Worm (Caenorhabditis elegans) whole organism, L2 larva: ENCODE measurements around the gene C24A3.1.

ENCODE experiments used
- C34F6.9 ChIP-seq: fragments of 150-350 bp; optimal IDR thresholded peaks from 2 replicates; lab custom pipeline; 2014; ENCODE audit warnings: missing biosample characterization, missing genetic modification characterization
- F13H6.1 ChIP-seq: sonication (generic microtip); optimal IDR thresholded peaks from 2 replicates; lab custom pipeline; 2016; ENCODE audit warnings: missing genetic modification characterization, missing compliant biosample characterization
- R02D3.7 ChIP-seq: fragments of 150-350 bp; optimal IDR thresholded peaks from 2 replicates; lab custom pipeline; 2014; ENCODE audit warnings: missing biosample characterization, missing genetic modification characterization
- Y55F3AM.14 ChIP-seq: fragments of 200-800 bp; sonication (Bioruptor generic); optimal IDR thresholded peaks from 2 replicates; lab custom pipeline; 2018; ENCODE audit warnings: mild to moderate bottlenecking, missing genetic modification characterization, missing compliant biosample characterization
- ZK546.5 ChIP-seq: sonication (generic microtip); optimal IDR thresholded peaks from 2 replicates; lab custom pipeline; 2017; ENCODE audit warnings: missing biosample characterization, missing genetic modification characterization
- alr-1 ChIP-seq: fragments of 150-350 bp; optimal IDR thresholded peaks from 2 replicates; lab custom pipeline; 2014; ENCODE audit warnings: missing biosample characterization, missing genetic modification characterization
- aly-2 ChIP-seq: fragments of 150-350 bp; optimal IDR thresholded peaks from 2 replicates; lab custom pipeline; 2014; ENCODE audit warnings: missing biosample characterization, missing genetic modification characterization
- blmp-1 ChIP-seq: sonication (generic microtip); optimal IDR thresholded peaks from 2 replicates; lab custom pipeline; 2017; ENCODE audit warnings: missing genetic modification characterization, mild to moderate bottlenecking, missing compliant biosample characterization, antibody characterized with exemption, moderate library complexity; ENCODE audit not compliant: insufficient read depth
- ceh-16 ChIP-seq: fragments of 150-350 bp; optimal IDR thresholded peaks from 2 replicates; lab custom pipeline; 2014; ENCODE audit warnings: missing biosample characterization, missing genetic modification characterization
- ceh-82 ChIP-seq: fragments of 150-350 bp; optimal IDR thresholded peaks from 2 replicates; lab custom pipeline; 2014; ENCODE audit warnings: missing biosample characterization, missing genetic modification characterization
- crh-2 ChIP-seq: sonication (generic microtip); optimal IDR thresholded peaks from 2 replicates; lab custom pipeline; 2017; ENCODE audit warnings: missing biosample characterization, missing genetic modification characterization
- dmd-4 ChIP-seq: sonication (generic microtip); optimal IDR thresholded peaks from 2 replicates; lab custom pipeline; 2017; ENCODE audit warnings: missing biosample characterization, missing genetic modification characterization
- egl-27 ChIP-seq: sonication (generic microtip); optimal IDR thresholded peaks from 3 replicates; lab custom pipeline; 2017; ENCODE audit warnings: missing biosample characterization, missing genetic modification reagents, missing genetic modification characterization
- gmeb-1 ChIP-seq: fragments of 150-350 bp; optimal IDR thresholded peaks from 2 replicates; lab custom pipeline; 2014; ENCODE audit warnings: missing biosample characterization, missing genetic modification characterization
- lin-11 ChIP-seq: fragments of 150-350 bp; sonication (generic microtip); optimal IDR thresholded peaks from 2 replicates; lab custom pipeline; 2014; ENCODE audit warnings: missing biosample characterization, missing genetic modification characterization, inconsistent platforms, mixed read lengths
- lin-13 ChIP-seq: fragments of 150-350 bp; optimal IDR thresholded peaks from 2 replicates; lab custom pipeline; 2014; ENCODE audit warnings: missing biosample characterization, missing genetic modification reagents, missing genetic modification characterization
- lin-39 ChIP-seq: fragments of 150-350 bp; optimal IDR thresholded peaks from 2 replicates; lab custom pipeline; 2014; ENCODE audit warnings: missing biosample characterization, missing genetic modification reagents, missing genetic modification characterization
- lsy-2 ChIP-seq, 2 experiments: fragments of 150-350 bp in 1 of 2; sonication (generic microtip) in 1 of 2; optimal IDR thresholded peaks; 2 replicates each; lab custom pipeline; 2014 to 2017; ENCODE audit warnings: missing biosample characterization in 2 of 2, missing genetic modification characterization in 2 of 2
- mab-5 ChIP-seq: fragments of 150-350 bp; optimal IDR thresholded peaks from 2 replicates; lab custom pipeline; 2014; ENCODE audit warnings: missing biosample characterization, missing genetic modification characterization
- mdl-1 ChIP-seq, 2 experiments: fragments of 150-350 bp in 1 of 2; sonication (generic microtip) in 1 of 2; optimal IDR thresholded peaks; 2 replicates each; lab custom pipeline; 2017; ENCODE audit warnings: missing biosample characterization in 2 of 2, missing genetic modification characterization in 2 of 2
- nhr-10 ChIP-seq: sonication (generic microtip); optimal IDR thresholded peaks from 2 replicates; lab custom pipeline; 2017; ENCODE audit warnings: missing biosample characterization, missing genetic modification characterization
- nhr-12 ChIP-seq: fragments of 150-350 bp; optimal IDR thresholded peaks from 2 replicates; lab custom pipeline; 2014; ENCODE audit warnings: missing biosample characterization, missing genetic modification characterization
- nhr-129 ChIP-seq: fragments of 150-350 bp; optimal IDR thresholded peaks from 2 replicates; lab custom pipeline; 2014; ENCODE audit warnings: missing biosample characterization, missing genetic modification characterization
- nhr-23 ChIP-seq: fragments of 150-350 bp; optimal IDR thresholded peaks from 2 replicates; lab custom pipeline; 2014; ENCODE audit warnings: missing biosample characterization, missing genetic modification reagents, missing genetic modification characterization
- nhr-237 ChIP-seq: fragments of 150-350 bp; optimal IDR thresholded peaks from 2 replicates; lab custom pipeline; 2014; ENCODE audit warnings: missing biosample characterization, missing genetic modification characterization
- nhr-25 ChIP-seq: fragments of 150-350 bp; sonication (generic microtip); optimal IDR thresholded peaks from 3 replicates; lab custom pipeline; 2014; ENCODE audit warnings: missing biosample characterization, missing genetic modification characterization
- nhr-77 ChIP-seq: fragments of 150-350 bp; optimal IDR thresholded peaks from 2 replicates; lab custom pipeline; 2014; ENCODE audit warnings: missing biosample characterization, missing genetic modification characterization
- peb-1 ChIP-seq: fragments of 150-350 bp; optimal IDR thresholded peaks from 2 replicates; lab custom pipeline; 2014; ENCODE audit warnings: missing biosample characterization, missing genetic modification characterization
- sem-4 ChIP-seq: fragments of 150-350 bp; optimal IDR thresholded peaks from 2 replicates; lab custom pipeline; 2014; ENCODE audit warnings: missing biosample characterization, missing genetic modification reagents, missing genetic modification characterization
- skn-1 ChIP-seq: sonication (generic microtip); optimal IDR thresholded peaks from 2 replicates; lab custom pipeline; 2017; ENCODE audit warnings: missing biosample characterization, missing genetic modification characterization
- sma-3 ChIP-seq: sonication (generic microtip); optimal IDR thresholded peaks from 2 replicates; lab custom pipeline; 2016; ENCODE audit warnings: missing genetic modification reagents, missing genetic modification characterization, missing compliant biosample characterization
- sma-9 ChIP-seq, 2 experiments: fragments of 150-350 bp in 1 of 2; sonication (generic microtip) in 1 of 2; optimal IDR thresholded peaks; 2 replicates each; lab custom pipeline; 2014 to 2016; ENCODE audit warnings: missing genetic modification characterization in 2 of 2, mild to moderate bottlenecking in 1 of 2, missing biosample characterization in 1 of 2, missing compliant biosample characterization in 1 of 2, missing genetic modification reagents in 1 of 2, moderate library complexity in 1 of 2
- snpc-4 ChIP-seq: fragments of 150-350 bp; optimal IDR thresholded peaks from 2 replicates; lab custom pipeline; 2014; ENCODE audit warnings: missing biosample characterization, missing genetic modification characterization
- unc-55 ChIP-seq: fragments of 150-350 bp; sonication (generic microtip); optimal IDR thresholded peaks from 3 replicates; lab custom pipeline; 2014; ENCODE audit warnings: missing biosample characterization, missing genetic modification reagents, missing genetic modification characterization
- unc-62 ChIP-seq: fragments of 150-350 bp; optimal IDR thresholded peaks from 2 replicates; lab custom pipeline; 2014; ENCODE audit warnings: missing biosample characterization, missing genetic modification reagents, missing genetic modification characterization
- zag-1 ChIP-seq: fragments of 150-350 bp; optimal IDR thresholded peaks from 2 replicates; lab custom pipeline; 2014; ENCODE audit warnings: missing biosample characterization, missing genetic modification characterization
- ztf-1 ChIP-seq: fragments of 200-800 bp; sonication (Bioruptor generic); conservative IDR thresholded peaks from 2 replicates; pipeline ENCODE4 v1.3.6; 2022; ENCODE audit warnings: missing genetic modification characterization, missing compliant biosample characterization
- ztf-11 ChIP-seq: sonication (generic microtip); optimal IDR thresholded peaks from 2 replicates; lab custom pipeline; 2017; ENCODE audit warnings: missing biosample characterization, missing genetic modification characterization
- ztf-4 ChIP-seq: fragments of 150-350 bp; optimal IDR thresholded peaks from 2 replicates; lab custom pipeline; 2014; ENCODE audit warnings: missing biosample characterization, missing genetic modification characterization

C24A3.1 gene

DNA sequence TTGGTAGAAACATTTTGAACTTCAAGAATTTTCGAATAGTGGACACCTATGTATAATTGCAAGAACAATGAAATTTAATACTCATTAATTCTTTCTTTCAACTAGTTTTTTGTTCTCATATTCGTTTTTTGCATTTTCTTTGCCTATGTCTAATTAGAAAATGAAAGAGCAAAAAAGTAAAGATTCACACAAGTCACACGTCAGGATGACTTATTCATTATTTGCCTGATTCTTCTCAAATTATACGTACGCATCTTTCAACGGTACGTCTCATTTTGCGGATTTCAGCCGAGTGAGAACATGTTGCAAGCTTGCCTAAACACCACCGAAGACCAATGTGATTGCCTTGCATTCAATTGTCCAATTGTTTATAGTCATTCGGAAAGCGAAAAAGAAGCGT lies 18.2 kb upstream of the C24A3.1 start, which contains the start of gene nmur-1:
Gene nmur-1 (plus strand): TSS at position 301 of the 400 bp plus-strand sequence.
- TF ChIP-seq zag-1 (tag; lab: Kevin White, UChicago) (no peak), ZK546.5 (tag; lab: Kevin White, UChicago) (no peak), nhr-77 (tag; lab: Kevin White, UChicago) (no peak), nhr-237 (no peak), F13H6.1 (tag; lab: Kevin White, UChicago) (no peak), lin-11 (tag; lab: Kevin White, UChicago) (no peak), blmp-1 (tag; lab: Kevin White, UChicago) (no peak), nhr-10 (no peak), unc-62 (GFP tag; lab: Kevin White, UChicago) (no peak), ztf-4 (tag; lab: Kevin White, UChicago) (no peak), skn-1 (tag; lab: Kevin White, UChicago) (no peak), nhr-12 (no peak), lsy-2 (tag; optimal IDR thresholded peaks at IDR 0.05; lab: Kevin White, UChicago) (no peak), sma-9 (GFP tag; optimal IDR thresholded peaks at IDR 0.05; lab: Kevin White, UChicago) (no peak), sma-9 (tag; optimal IDR thresholded peaks at IDR 0.05; lab: Kevin White, UChicago) (no peak), nhr-23 (no peak), lin-13 (GFP tag; lab: Kevin White, UChicago) (no peak), R02D3.7 (tag; lab: Kevin White, UChicago) (no peak)
- TF ChIP-seq, all 48 proteins: peak for 0

- TF ChIP-seq ceh-16 (tag; lab: Kevin White, UChicago): no peak
- no peak for TF ChIP-seq lin-13 (GFP tag; lab: Kevin White, UChicago)
- TF ChIP-seq nhr-25 (tag; lab: Kevin White, UChicago): no peak
- TF ChIP-seq ztf-11 (tag; lab: Kevin White, UChicago): no peak
- TF ChIP-seq zag-1 (tag; lab: Kevin White, UChicago): no peak
- peak; percentile 4 for TF ChIP-seq C34F6.9 (tag; lab: Kevin White, UChicago)
- no peak for TF ChIP-seq crh-2 (tag; lab: Kevin White, UChicago)
- no peak for TF ChIP-seq alr-1 (tag; lab: Kevin White, UChicago)
- TF ChIP-seq dmd-4 (tag; lab: Kevin White, UChicago): no peak
- TF ChIP-seq Y55F3AM.14 (GFP tag; lab: Kevin White, UChicago): peak; percentile 20
- no peak for TF ChIP-seq skn-1 (tag; lab: Kevin White, UChicago)
- no peak for TF ChIP-seq egl-27 (tag; lab: Kevin White, UChicago)
- peak; percentile 50 for TF ChIP-seq nhr-129 (tag; lab: Kevin White, UChicago)
- no peak for TF ChIP-seq snpc-4 (tag; lab: Kevin White, UChicago)
- peak in 1 of 2 experiments; percentile 24 for TF ChIP-seq lsy-2 (tag; optimal IDR thresholded peaks at IDR 0.05; lab: Kevin White, UChicago)
- no peak for TF ChIP-seq aly-2 (tag; lab: Kevin White, UChicago)
- no peak for TF ChIP-seq unc-62 (GFP tag; lab: Kevin White, UChicago)
- no peak for TF ChIP-seq unc-55 (GFP tag; lab: Kevin White, UChicago)
- TF ChIP-seq ztf-4 (tag; lab: Kevin White, UChicago): no peak
- TF ChIP-seq sma-3 (GFP tag; lab: Kevin White, UChicago): no peak
- TF ChIP-seq ceh-82 (tag; lab: Kevin White, UChicago): no peak
- TF ChIP-seq R02D3.7 (tag; lab: Kevin White, UChicago): no peak
- no peak for TF ChIP-seq nhr-10
- no peak for TF ChIP-seq sem-4 (tag; lab: Kevin White, UChicago)
- TF ChIP-seq mab-5 (tag; lab: Kevin White, UChicago): no peak
- TF ChIP-seq F13H6.1 (tag; lab: Kevin White, UChicago): peak; percentile 63
- no peak for TF ChIP-seq lin-39 (tag; lab: Kevin White, UChicago)
- no peak for TF ChIP-seq gmeb-1 (tag; lab: Kevin White, UChicago)
Measured at ce11 chrX:8986452-8986851, 12.4 kb upstream of the C24A3.1 start.

ce11 chrX:8987828-8988227 lies 11.0 kb upstream of the C24A3.1 start, which contains the start of gene twk-18:
twk-18 (plus strand) TSS chrX:8988128.
- TF ChIP-seq ztf-1 (GFP tag; lab: Robert Waterston, UW) (no peak), C34F6.9 (tag; lab: Kevin White, UChicago) (no peak), nhr-12 (no peak), mdl-1 (tag; optimal IDR thresholded peaks at IDR 0.05; lab: Kevin White, UChicago) (no peak), sma-3 (GFP tag; lab: Kevin White, UChicago) (no peak), snpc-4 (tag; lab: Kevin White, UChicago) (no peak), peb-1 (no peak), zag-1 (tag; lab: Kevin White, UChicago) (no peak), lin-13 (GFP tag; lab: Kevin White, UChicago) (no peak), nhr-129 (tag; lab: Kevin White, UChicago) (no peak), egl-27 (tag; lab: Kevin White, UChicago) (no peak), ceh-16 (tag; lab: Kevin White, UChicago) (no peak), R02D3.7 (tag; lab: Kevin White, UChicago) (no peak)
